Worm (Caenorhabditis elegans) whole organism, L4 larva: ENCODE results near the gene R06F6.8.

Source experiments
- F10B5.3 ChIP-seq: sonication (generic microtip); optimal IDR thresholded peaks from 2 replicates; lab custom pipeline; 2016; ENCODE audit warnings: mild to moderate bottlenecking, missing genetic modification characterization, missing compliant biosample characterization
- F44E2.7 ChIP-seq: fragments of 200-800 bp; sonication (Bioruptor generic); IDR thresholded peaks from 2 replicates; pipeline ENCODE4 v2.1.2; 2022; ENCODE audit warnings: missing genetic modification characterization, missing compliant biosample characterization
- T20F7.1 ChIP-seq: fragments of 200-800 bp; sonication (Bioruptor generic); optimal IDR thresholded peaks from 2 replicates; lab custom pipeline; 2018; ENCODE audit warnings: mild to moderate bottlenecking, missing genetic modification characterization, missing compliant biosample characterization
- T26A8.4 ChIP-seq: fragments of 200-800 bp; sonication (Bioruptor generic); IDR thresholded peaks from 2 replicates; pipeline ENCODE4 v1.3.6; 2022; ENCODE audit warnings: missing genetic modification characterization, missing compliant biosample characterization
- Y105C5A.15 ChIP-seq: fragments of 200-800 bp; sonication (Bioruptor generic); IDR thresholded peaks from 2 replicates; pipeline ENCODE4 v1.3.6; 2022; ENCODE audit warnings: missing genetic modification characterization, missing compliant biosample characterization
- Y48G9A.11 ChIP-seq: fragments of 200-800 bp; sonication (Bioruptor generic); IDR thresholded peaks from 2 replicates; pipeline ENCODE4 v1.3.6; 2022; ENCODE audit warnings: missing genetic modification reagents, missing genetic modification characterization, missing compliant biosample characterization
- Y75B8A.6 ChIP-seq: fragments of 200-800 bp; sonication (Bioruptor generic); IDR thresholded peaks from 2 replicates; pipeline ENCODE4 v1.3.6; 2022; ENCODE audit warnings: missing genetic modification reagents, missing genetic modification characterization, missing compliant biosample characterization
- aha-1 ChIP-seq: fragments of 150-350 bp; peaks from one replicate; lab custom pipeline; 2014; ENCODE audit warnings: missing biosample characterization, missing genetic modification characterization
- arid-1 ChIP-seq: fragments of 200-800 bp; sonication (Bioruptor generic); conservative IDR thresholded peaks from 2 replicates; pipeline ENCODE4 v1.3.6; 2022; ENCODE audit warnings: missing genetic modification reagents, missing genetic modification characterization, missing compliant biosample characterization
- ceh-20 ChIP-seq: fragments of 200-800 bp; sonication (Bioruptor generic); IDR thresholded peaks from 2 replicates; pipeline ENCODE4 v1.3.6; 2022; ENCODE audit warnings: missing genetic modification reagents, missing genetic modification characterization, missing compliant biosample characterization
- ceh-28 ChIP-seq: fragments of 150-350 bp; optimal IDR thresholded peaks from 2 replicates; lab custom pipeline; 2014; ENCODE audit warnings: missing biosample characterization, missing genetic modification reagents, missing genetic modification characterization
- ctbp-1 ChIP-seq: fragments of 200-800 bp; sonication (Bioruptor generic); IDR thresholded peaks from 2 replicates; pipeline ENCODE4 v1.3.6; 2022; ENCODE audit warnings: missing genetic modification reagents, missing genetic modification characterization, missing compliant biosample characterization
- dmd-8 ChIP-seq: fragments of 200-800 bp; sonication (Bioruptor generic); IDR thresholded peaks from 2 replicates; pipeline ENCODE4 v1.3.6; 2022; ENCODE audit warnings: missing genetic modification characterization, missing compliant biosample characterization
- dpl-1 ChIP-seq: fragments of 150-350 bp; optimal IDR thresholded peaks from 2 replicates; lab custom pipeline; 2014; ENCODE audit warnings: missing biosample characterization, missing genetic modification reagents, missing genetic modification characterization
- dve-1 ChIP-seq: sonication (generic microtip); optimal IDR thresholded peaks from 2 replicates; lab custom pipeline; 2017; ENCODE audit warnings: antibody characterized with exemption, mild to moderate bottlenecking, missing genetic modification characterization, missing compliant biosample characterization; ENCODE audit not compliant: insufficient read depth
- egl-27 ChIP-seq: sonication (generic microtip); optimal IDR thresholded peaks from 3 replicates; lab custom pipeline; 2017; ENCODE audit warnings: missing biosample characterization, missing genetic modification reagents, missing genetic modification characterization
- fkh-10 ChIP-seq: fragments of 150-350 bp; optimal IDR thresholded peaks from 2 replicates; lab custom pipeline; 2014; ENCODE audit warnings: missing biosample characterization, missing genetic modification reagents, missing genetic modification characterization
- gei-8 ChIP-seq: fragments of 200-800 bp; sonication (Bioruptor generic); optimal IDR thresholded peaks from 2 replicates; lab custom pipeline; 2018; ENCODE audit warnings: mild to moderate bottlenecking, missing genetic modification characterization, missing compliant biosample characterization
- hlh-11 ChIP-seq: fragments of 200-800 bp; sonication (Bioruptor generic); optimal IDR thresholded peaks from 2 replicates; lab custom pipeline; 2018; ENCODE audit warnings: mild to moderate bottlenecking, missing genetic modification characterization, missing compliant biosample characterization
- hmg-1.1 ChIP-seq: fragments of 200-800 bp; sonication (Bioruptor generic); IDR thresholded peaks from 2 replicates; pipeline ENCODE4 v1.3.6; 2022; ENCODE audit warnings: missing genetic modification reagents, missing genetic modification characterization, missing compliant biosample characterization
- jun-1 ChIP-seq: fragments of 150-350 bp; optimal IDR thresholded peaks from 2 replicates; lab custom pipeline; 2014; ENCODE audit warnings: missing biosample characterization, missing genetic modification reagents, missing genetic modification characterization
- lim-7 ChIP-seq: fragments of 200-800 bp; sonication (Bioruptor generic); IDR thresholded peaks from 2 replicates; pipeline ENCODE4 v1.3.6; 2022; ENCODE audit warnings: missing genetic modification characterization, missing compliant biosample characterization
- lin-1 ChIP-seq: fragments of 200-800 bp; sonication (Bioruptor generic); IDR thresholded peaks from 2 replicates; pipeline ENCODE4 v1.3.6; 2022; ENCODE audit warnings: missing genetic modification reagents, missing genetic modification characterization, missing compliant biosample characterization
- lin-13 ChIP-seq: fragments of 150-350 bp; optimal IDR thresholded peaks from 2 replicates; lab custom pipeline; 2014; ENCODE audit warnings: missing biosample characterization, missing genetic modification reagents, missing genetic modification characterization
- lin-15B ChIP-seq: fragments of 150-350 bp; sonication (generic microtip); optimal IDR thresholded peaks from 3 replicates; lab custom pipeline; 2014; ENCODE audit warnings: missing biosample characterization, missing genetic modification characterization
- lsy-2 ChIP-seq, 2 experiments: fragments of 150-350 bp in 1 of 2; sonication (generic microtip) in 1 of 2; optimal IDR thresholded peaks; 2 replicates each; lab custom pipeline; 2014 to 2017; ENCODE audit warnings: missing biosample characterization in 2 of 2, missing genetic modification characterization in 2 of 2
- madf-5 ChIP-seq, 2 experiments: fragments of 200-800 bp; sonication (Bioruptor generic); IDR thresholded peaks; 2 replicates each; pipeline ENCODE4 v1.3.6; 2022; ENCODE audit warnings: missing compliant biosample characterization in 2 of 2, missing genetic modification characterization in 2 of 2
- madf-9 ChIP-seq: fragments of 200-800 bp; sonication (Bioruptor generic); conservative IDR thresholded peaks from 2 replicates; pipeline ENCODE4 v1.3.6; 2022; ENCODE audit warnings: missing genetic modification reagents, missing genetic modification characterization, missing compliant biosample characterization
- mxl-3 ChIP-seq: fragments of 200-800 bp; sonication (Bioruptor generic); optimal IDR thresholded peaks from 2 replicates; lab custom pipeline; 2018; ENCODE audit warnings: mild to moderate bottlenecking, missing genetic modification characterization, missing compliant biosample characterization
- nhr-11 ChIP-seq: fragments of 150-350 bp; optimal IDR thresholded peaks from 2 replicates; lab custom pipeline; 2014; ENCODE audit warnings: missing biosample characterization, missing genetic modification characterization
- nhr-237 ChIP-seq: sonication (generic microtip); optimal IDR thresholded peaks from 2 replicates; lab custom pipeline; 2017; ENCODE audit warnings: missing biosample characterization, missing genetic modification characterization
- nhr-25 ChIP-seq: sonication (generic microtip); optimal IDR thresholded peaks from 2 replicates; lab custom pipeline; 2017; ENCODE audit warnings: missing genetic modification characterization, mild to moderate bottlenecking, missing compliant biosample characterization, antibody characterized with exemption, moderate library complexity, borderline replicate concordance; ENCODE audit not compliant: insufficient read depth
- nhr-41 ChIP-seq: fragments of 200-800 bp; sonication (Bioruptor generic); IDR thresholded peaks from 2 replicates; pipeline ENCODE4 v1.3.6; 2022; ENCODE audit warnings: missing genetic modification reagents, missing genetic modification characterization, missing compliant biosample characterization
- nhr-77 ChIP-seq: fragments of 150-350 bp; optimal IDR thresholded peaks from 2 replicates; lab custom pipeline; 2014; ENCODE audit warnings: missing biosample characterization, missing genetic modification characterization
- pha-4 ChIP-seq, 2 experiments: fragments of 150-350 bp in 1 of 2; fragments of 200-800 bp in 1 of 2; sonication (Bioruptor generic) in 1 of 2; IDR thresholded peaks in 1 of 2; optimal IDR thresholded peaks in 1 of 2; 2 replicates each; pipeline versions ENCODE4 v1.3.6 to Lab custom; 2014 to 2022; ENCODE audit warnings: missing genetic modification characterization in 2 of 2, missing genetic modification reagents in 2 of 2, missing biosample characterization in 1 of 2, missing compliant biosample characterization in 1 of 2
- php-3 ChIP-seq: fragments of 200-800 bp; sonication (Bioruptor generic); IDR thresholded peaks from 2 replicates; pipeline ENCODE4 v1.3.6; 2022; ENCODE audit warnings: missing genetic modification reagents, missing genetic modification characterization, missing compliant biosample characterization
- saeg-2 ChIP-seq: fragments of 200-800 bp; sonication (Bioruptor generic); IDR thresholded peaks from 2 replicates; pipeline ENCODE4 v1.3.6; 2022; ENCODE audit warnings: missing genetic modification reagents, missing genetic modification characterization, missing compliant biosample characterization
- snpc-1.2 ChIP-seq: fragments of 200-800 bp; sonication (Bioruptor generic); IDR thresholded peaks from 2 replicates; pipeline ENCODE4 v1.3.6; 2022; ENCODE audit warnings: missing genetic modification reagents, missing genetic modification characterization, missing compliant biosample characterization
- spr-1 ChIP-seq: sonication (generic microtip); optimal IDR thresholded peaks from 2 replicates; lab custom pipeline; 2016; ENCODE audit warnings: mild to moderate bottlenecking, missing genetic modification characterization, missing compliant biosample characterization
- spr-3 ChIP-seq: fragments of 200-800 bp; sonication (Bioruptor generic); optimal IDR thresholded peaks from 2 replicates; lab custom pipeline; 2018; ENCODE audit warnings: mild to moderate bottlenecking, missing genetic modification characterization, missing compliant biosample characterization
- tag-97 ChIP-seq: fragments of 200-800 bp; sonication (Bioruptor generic); IDR thresholded peaks from 2 replicates; pipeline ENCODE4 v1.3.6; 2022; ENCODE audit warnings: missing genetic modification characterization, missing compliant biosample characterization
- tra-1 ChIP-seq: fragments of 200-800 bp; sonication (Bioruptor generic); IDR thresholded peaks from 2 replicates; pipeline ENCODE4 v1.3.6; 2022; ENCODE audit warnings: missing genetic modification reagents, missing genetic modification characterization, missing compliant biosample characterization
- unc-130 ChIP-seq: sonication (generic microtip); optimal IDR thresholded peaks from 2 replicates; lab custom pipeline; 2016; ENCODE audit warnings: missing genetic modification reagents, missing genetic modification characterization, missing compliant biosample characterization
- unc-62 ChIP-seq, 3 experiments: fragments of 150-350 bp in 1 of 3; sonication (generic microtip); optimal IDR thresholded peaks in 2 of 3; peaks in 1 of 3; 1 replicate in 1 of 3; 2 replicates in 2 of 3; lab custom pipeline; 2014 to 2017; ENCODE audit warnings: missing biosample characterization in 3 of 3, missing genetic modification characterization in 3 of 3, missing genetic modification reagents in 3 of 3, missing genotype in 1 of 3
- vab-7 ChIP-seq: fragments of 200-800 bp; sonication (Bioruptor generic); IDR thresholded peaks from 2 replicates; pipeline ENCODE4 v1.3.6; 2022; ENCODE audit warnings: missing genetic modification reagents, missing genetic modification characterization, missing compliant biosample characterization
- zfp-2 ChIP-seq: sonication (generic microtip); optimal IDR thresholded peaks from 2 replicates; lab custom pipeline; 2016; ENCODE audit warnings: mild to moderate bottlenecking, missing genetic modification characterization, missing compliant biosample characterization
- zfp-3 ChIP-seq: fragments of 200-800 bp; sonication (Bioruptor generic); conservative IDR thresholded peaks from 2 replicates; pipeline ENCODE4 v1.3.6; 2022; ENCODE audit warnings: missing genetic modification reagents, missing genetic modification characterization, missing compliant biosample characterization
- zip-11 ChIP-seq: fragments of 200-800 bp; sonication (Bioruptor generic); IDR thresholded peaks from 2 replicates; pipeline ENCODE4 v1.3.6; 2022; ENCODE audit warnings: missing genetic modification characterization, missing compliant biosample characterization
- zip-2 ChIP-seq: fragments of 150-350 bp; optimal IDR thresholded peaks from 2 replicates; lab custom pipeline; 2014; ENCODE audit warnings: missing biosample characterization, missing genetic modification characterization

Gene R06F6.8

ce11 chrII:10840067-10840466, 20.3 kb upstream of the R06F6.8 start (continued):
- TF ChIP-seq spr-1 (tag; lab: Kevin White, UChicago) (peak; percentile 71), zip-2 (tag; lab: Kevin White, UChicago) (peak; percentile 42), tra-1 (GFP tag; lab: Robert Waterston, UW) (peak; percentile 79), zfp-2 (tag; lab: Kevin White, UChicago) (peak; percentile 37), unc-130 (GFP tag; lab: Kevin White, UChicago) (peak; percentile 64), tag-97 (GFP tag; lab: Robert Waterston, UW) (no peak), jun-1 (tag; lab: Kevin White, UChicago) (no peak), lin-13 (GFP tag; lab: Kevin White, UChicago) (peak; percentile 68), lin-1 (GFP tag; lab: Robert Waterston, UW) (peak; percentile 91), vab-7 (GFP tag; lab: Robert Waterston, UW) (peak; percentile 95), nhr-41 (GFP tag; lab: Robert Waterston, UW) (peak; percentile 37; the same call in 1 of the 2 replicates), nhr-237 (tag; lab: Kevin White, UChicago) (no peak), arid-1 (GFP tag; lab: Robert Waterston, UW) (peak; percentile 95), aha-1 (tag; lab: Kevin White, UChicago) (peak; percentile 98), gei-8 (GFP tag; lab: Kevin White, UChicago) (peak; percentile 60), ceh-28 (tag; lab: Kevin White, UChicago) (no peak), saeg-2 (GFP tag; lab: Robert Waterston, UW) (peak; percentile 30; the same call in 1 of the 2 replicates), T26A8.4 (GFP tag; lab: Robert Waterston, UW) (peak; percentile 86), snpc-1.2 (peak; percentile 78), zip-11 (GFP tag; lab: Robert Waterston, UW) (0 out of 2 replicates have a peak, but pooled peaks have one; percentile 50), F44E2.7 (GFP tag; lab: Robert Waterston, UW) (peak; percentile 79; the same call in 1 of the 2 replicates), Y105C5A.15 (GFP tag; lab: Robert Waterston, UW) (peak; percentile 93; the same call in 1 of the 2 replicates), hmg-1.1 (GFP tag; lab: Robert Waterston, UW) (peak; percentile 94), nhr-25 (tag; lab: Kevin White, UChicago) (peak; percentile 62), Y75B8A.6 (GFP tag; lab: Robert Waterston, UW) (0 out of 2 replicates have a peak, but pooled peaks have one; percentile 60), T20F7.1 (peak; percentile 74), dmd-8 (peak; percentile 96), dve-1 (tag; lab: Kevin White, UChicago) (peak; percentile 78), dpl-1 (GFP tag; lab: Kevin White, UChicago) (peak; percentile 63), lsy-2 (tag; optimal IDR thresholded peaks at IDR 0.05; lab: Kevin White, UChicago) (peak; percentile 35 to 85), unc-62 (GFP tag; optimal IDR thresholded peaks at IDR 0.05 in 1 of 2; lab: Kevin White, UChicago) (peak in 1 of 2 experiments; percentile 97), unc-62 (tag; optimal IDR thresholded peaks at IDR 0.05; lab: Kevin White, UChicago) (no peak), zfp-3 (GFP tag; lab: Robert Waterston, UW) (peak; percentile 78; the same call in 1 of the 2 replicates), lin-15B (tag; lab: Kevin White, UChicago) (no peak), hlh-11 (tag; lab: Kevin White, UChicago) (peak; percentile 72), egl-27 (tag; lab: Kevin White, UChicago) (no peak), nhr-11 (tag; lab: Kevin White, UChicago) (peak; percentile 59), madf-5 (GFP tag; IDR thresholded peaks at IDR 0.05; lab: Robert Waterston, UW) (peak; percentile 79 to 83; a peak in 3 of 4 replicates), lim-7 (peak; percentile 89), Y48G9A.11 (peak; percentile 87), ctbp-1 (GFP tag; lab: Robert Waterston, UW) (peak; percentile 88), fkh-10 (GFP tag; lab: Kevin White, UChicago) (peak; percentile 41), php-3 (GFP tag; lab: Robert Waterston, UW) (peak; percentile 78), mxl-3 (GFP tag; lab: Kevin White, UChicago) (peak; percentile 61), ceh-20 (GFP tag; lab: Robert Waterston, UW) (peak; percentile 75), F10B5.3 (tag; lab: Kevin White, UChicago) (peak; percentile 11), spr-3 (peak; percentile 77), nhr-77 (peak; percentile 34), pha-4 (GFP tag; IDR thresholded peaks at IDR 0.05; lab: Robert Waterston, UW) (peak; percentile 95), pha-4 (tag; optimal IDR thresholded peaks at IDR 0.05; lab: Kevin White, UChicago) (no peak), madf-9 (peak; percentile 83)
